Fruit fly (Drosophila melanogaster) whole organism, embryonic: ENCODE measurements around the gene CG16753.

ENCODE experiments used
- B-H2 ChIP-seq: fragments of 200-800 bp; sonication (Bioruptor generic); optimal IDR thresholded peaks from 2 replicates; lab custom pipeline; 2018; ENCODE audit warnings: missing biosample characterization, mild to moderate bottlenecking, missing genetic modification characterization
- CG10654 ChIP-seq: fragments of 200-800 bp; sonication (Bioruptor generic); optimal IDR thresholded peaks from 2 replicates; lab custom pipeline; 2016; ENCODE audit warnings: missing biosample characterization, missing genetic modification characterization
- CG12391 ChIP-seq: fragments of 200-800 bp; sonication (Bioruptor generic); optimal IDR thresholded peaks from 3 replicates; lab custom pipeline; 2018; ENCODE audit warnings: missing biosample characterization, mild to moderate bottlenecking, missing genetic modification characterization, moderate library complexity
- CG13894 ChIP-seq: fragments of 200-800 bp; sonication (Bioruptor generic); optimal IDR thresholded peaks from 3 replicates; lab custom pipeline; 2018; ENCODE audit warnings: missing biosample characterization, mild to moderate bottlenecking, missing genetic modification characterization, moderate library complexity
- CG14441 ChIP-seq: fragments of 200-800 bp; sonication (Bioruptor generic); IDR thresholded peaks from 2 replicates; pipeline ENCODE4 v1.3.6; 2022; ENCODE audit warnings: missing biosample characterization, missing genetic modification characterization
- CG14667 ChIP-seq: fragments of 200-800 bp; sonication (Bioruptor generic); IDR thresholded peaks from 2 replicates; pipeline ENCODE4 v1.3.6; 2022; ENCODE audit warnings: missing biosample characterization, missing genetic modification characterization
- CG1832 ChIP-seq: fragments of 200-800 bp; sonication (Bioruptor generic); optimal IDR thresholded peaks from 2 replicates; lab custom pipeline; 2017; ENCODE audit warnings: missing biosample characterization, mild to moderate bottlenecking, missing genetic modification characterization, inconsistent platforms
- CG18619 ChIP-seq: fragments of 200-800 bp; sonication (Bioruptor generic); optimal IDR thresholded peaks from 3 replicates; lab custom pipeline; 2017; ENCODE audit warnings: missing biosample characterization, mild to moderate bottlenecking, missing genetic modification characterization
- CG2120 ChIP-seq: fragments of 200-800 bp; sonication (Bioruptor generic); optimal IDR thresholded peaks from 3 replicates; lab custom pipeline; 2016; ENCODE audit warnings: missing biosample characterization, missing genetic modification characterization
- CG2129 ChIP-seq: fragments of 200-800 bp; sonication (Bioruptor generic); IDR thresholded peaks from 2 replicates; pipeline ENCODE4 v1.3.6; 2022; ENCODE audit warnings: missing biosample characterization, missing genetic modification characterization; ENCODE audit not compliant: partially characterized antibody
- CG2202 ChIP-seq: fragments of 200-800 bp; sonication (Bioruptor generic); optimal IDR thresholded peaks from 2 replicates; lab custom pipeline; 2018; ENCODE audit warnings: missing biosample characterization, mild to moderate bottlenecking, missing genetic modification characterization
- CG2875 ChIP-seq: fragments of 200-800 bp; sonication (Bioruptor generic); optimal IDR thresholded peaks from 2 replicates; lab custom pipeline; 2017; ENCODE audit warnings: missing biosample characterization, mild to moderate bottlenecking, missing genetic modification characterization, missing genetic modification reagents
- CG3065 ChIP-seq: fragments of 200-800 bp; sonication (Bioruptor generic); optimal IDR thresholded peaks from 2 replicates; lab custom pipeline; 2016; ENCODE audit warnings: missing biosample characterization, missing genetic modification characterization
- CG31441 ChIP-seq: fragments of 200-800 bp; sonication (Bioruptor generic); IDR thresholded peaks from 2 replicates; pipeline ENCODE4 v1.3.6; 2022; ENCODE audit warnings: missing biosample characterization, missing genetic modification characterization
- CG34376 ChIP-seq: fragments of 200-800 bp; sonication (Bioruptor generic); optimal IDR thresholded peaks from 2 replicates; lab custom pipeline; 2018; ENCODE audit warnings: missing biosample characterization, mild to moderate bottlenecking, missing genetic modification characterization
- CG5180 ChIP-seq: fragments of 200-800 bp; sonication (Bioruptor generic); optimal IDR thresholded peaks from 3 replicates; lab custom pipeline; 2017; ENCODE audit warnings: missing biosample characterization, missing genetic modification characterization, mild to moderate bottlenecking, moderate library complexity, missing genetic modification reagents
- CG7928 ChIP-seq: fragments of 200-800 bp; sonication (Bioruptor generic); optimal IDR thresholded peaks from 2 replicates; lab custom pipeline; 2017; ENCODE audit warnings: missing biosample characterization, mild to moderate bottlenecking, missing genetic modification characterization
- CG9437 ChIP-seq: fragments of 200-800 bp; sonication (Bioruptor generic); optimal IDR thresholded peaks from 2 replicates; lab custom pipeline; 2018; ENCODE audit warnings: missing biosample characterization, mild to moderate bottlenecking, missing genetic modification characterization
- CG9727 ChIP-seq: fragments of 200-800 bp; sonication (Bioruptor generic); optimal IDR thresholded peaks from 3 replicates; lab custom pipeline; 2017; ENCODE audit warnings: missing biosample characterization, mild to moderate bottlenecking, missing genetic modification characterization
- Eip74EF ChIP-seq, 2 experiments: fragments of 200-800 bp in 1 of 2; fragments of >200 bp in 1 of 2; sonication (Bioruptor generic) in 1 of 2; optimal IDR thresholded peaks; 2 replicates each; lab custom pipeline; 2017 to 2019; ENCODE audit warnings: missing biosample characterization in 2 of 2, missing genetic modification characterization in 2 of 2, mild to moderate bottlenecking in 1 of 2, moderate library complexity in 1 of 2
- H15 ChIP-seq: fragments of 200-800 bp; sonication (Bioruptor generic); IDR thresholded peaks from 3 replicates; pipeline ENCODE4 v1.3.6; 2022; ENCODE audit warnings: missing biosample characterization, missing genetic modification characterization
- Mad ChIP-seq: fragments of 200-800 bp; sonication (Bioruptor generic); optimal IDR thresholded peaks from 2 replicates; lab custom pipeline; 2016; ENCODE audit warnings: missing biosample characterization, missing genetic modification characterization
- NK7.1 ChIP-seq: fragments of 200-800 bp; sonication (Bioruptor generic); optimal IDR thresholded peaks from 3 replicates; lab custom pipeline; 2016; ENCODE audit warnings: missing biosample characterization, missing genetic modification characterization
- Oli ChIP-seq: fragments of 200-800 bp; sonication (Bioruptor generic); optimal IDR thresholded peaks from 2 replicates; lab custom pipeline; 2018; ENCODE audit warnings: missing biosample characterization, mild to moderate bottlenecking, missing genetic modification characterization, moderate library complexity
- Scr ChIP-seq: fragments of 200-800 bp; sonication (Bioruptor generic); IDR thresholded peaks from 2 replicates; pipeline ENCODE4 v1.3.6; 2022; ENCODE audit warnings: missing biosample characterization, missing genetic modification characterization; ENCODE audit not compliant: partially characterized antibody
- amos ChIP-seq: fragments of 200-800 bp; sonication (Bioruptor generic); IDR thresholded peaks from 2 replicates; pipeline ENCODE4 v1.3.6; 2022; ENCODE audit warnings: missing biosample characterization, missing genetic modification characterization; ENCODE audit not compliant: partially characterized antibody
- ara ChIP-seq: fragments of 200-800 bp; sonication (Bioruptor generic); IDR thresholded peaks from 2 replicates; pipeline ENCODE4 v1.3.6; 2022; ENCODE audit warnings: missing biosample characterization, missing genetic modification characterization
- bbx ChIP-seq: fragments of 200-800 bp; sonication (Bioruptor generic); IDR thresholded peaks from 2 replicates; pipeline ENCODE4 v1.3.6; 2022; ENCODE audit warnings: missing biosample characterization, missing genetic modification characterization; ENCODE audit not compliant: partially characterized antibody
- bigmax ChIP-seq: fragments of 200-800 bp; sonication (Bioruptor generic); optimal IDR thresholded peaks from 2 replicates; lab custom pipeline; 2018; ENCODE audit warnings: missing biosample characterization, mild to moderate bottlenecking, missing genetic modification characterization
- br ChIP-seq: fragments of >200 bp; optimal IDR thresholded peaks from 2 replicates; lab custom pipeline; 2017
- btn ChIP-seq: fragments of 200-800 bp; sonication (Bioruptor generic); optimal IDR thresholded peaks from 2 replicates; lab custom pipeline; 2016; ENCODE audit warnings: missing biosample characterization, missing genetic modification characterization
- cad ChIP-seq: fragments of >200 bp; optimal IDR thresholded peaks from 2 replicates; lab custom pipeline; 2017; ENCODE audit warnings: missing biosample characterization, missing genetic modification characterization
- cas ChIP-seq: fragments of 200-800 bp; sonication (Bioruptor generic); IDR thresholded peaks from 2 replicates; pipeline ENCODE4 v1.3.6; 2022; ENCODE audit warnings: missing biosample characterization, missing genetic modification characterization
- crp ChIP-seq, 2 experiments: fragments of 200-800 bp; sonication (Bioruptor generic); optimal IDR thresholded peaks; 2 replicates in 1 of 2; 3 replicates in 1 of 2; lab custom pipeline; 2017; ENCODE audit warnings: missing biosample characterization in 2 of 2, missing genetic modification characterization in 2 of 2, mild to moderate bottlenecking in 1 of 2, moderate library complexity in 1 of 2
- dan ChIP-seq: fragments of 200-800 bp; sonication (Bioruptor generic); IDR thresholded peaks from 2 replicates; pipeline ENCODE4 v1.3.6; 2022; ENCODE audit warnings: missing biosample characterization, missing genetic modification characterization
- eve ChIP-seq, 2 experiments: fragments of >200 bp; optimal IDR thresholded peaks; 2 replicates each; lab custom pipeline; 2017; ENCODE audit warnings: missing biosample characterization in 2 of 2, missing genetic modification characterization in 2 of 2
- eyg ChIP-seq: fragments of 200-800 bp; sonication (Bioruptor generic); optimal IDR thresholded peaks from 3 replicates; lab custom pipeline; 2016; ENCODE audit warnings: missing biosample characterization, missing genetic modification characterization
- gce ChIP-seq: fragments of 200-800 bp; sonication (Bioruptor generic); IDR thresholded peaks from 3 replicates; pipeline ENCODE4 v1.3.6; 2022; ENCODE audit warnings: missing biosample characterization, missing genetic modification characterization
- gem ChIP-seq: fragments of 200-800 bp; sonication (Bioruptor generic); optimal IDR thresholded peaks from 2 replicates; lab custom pipeline; 2019; ENCODE audit warnings: missing biosample characterization, mild to moderate bottlenecking, missing genetic modification characterization, moderate library complexity
- mld ChIP-seq: fragments of 200-800 bp; sonication (Bioruptor generic); IDR thresholded peaks from 3 replicates; pipeline ENCODE4 v1.3.6; 2022; ENCODE audit warnings: missing biosample characterization, missing genetic modification characterization; ENCODE audit not compliant: partially characterized antibody
- pan ChIP-seq, 4 experiments: fragments of >200 bp in 3 of 4; fragments of 200-800 bp in 1 of 4; sonication (Bioruptor generic) in 1 of 4; optimal IDR thresholded peaks in 3 of 4; IDR thresholded peaks in 1 of 4; 2 replicates each; pipeline versions ENCODE4 v1.3.6 to Lab custom; 2017 to 2022; ENCODE audit warnings: missing biosample characterization in 2 of 4, missing genetic modification characterization in 2 of 4, mixed read lengths in 1 of 4
- shn ChIP-seq: fragments of 200-800 bp; sonication (Bioruptor generic); optimal IDR thresholded peaks from 3 replicates; lab custom pipeline; 2016; ENCODE audit warnings: missing biosample characterization, missing genetic modification characterization
- sim ChIP-seq: fragments of 200-800 bp; sonication (Bioruptor generic); IDR thresholded peaks from 2 replicates; pipeline ENCODE4 v1.3.6; 2022; ENCODE audit warnings: missing biosample characterization, missing genetic modification characterization
- slou ChIP-seq: fragments of 200-800 bp; sonication (Bioruptor generic); optimal IDR thresholded peaks from 3 replicates; lab custom pipeline; 2016; ENCODE audit warnings: missing biosample characterization, missing genetic modification characterization
- slp2 ChIP-seq: fragments of 200-800 bp; sonication (Bioruptor generic); optimal IDR thresholded peaks from 2 replicates; lab custom pipeline; 2016; ENCODE audit warnings: missing biosample characterization, missing genetic modification characterization
- stc ChIP-seq: fragments of 200-800 bp; sonication (Bioruptor generic); IDR thresholded peaks from 2 replicates; pipeline ENCODE4 v1.3.6; 2022; ENCODE audit warnings: missing biosample characterization, missing genetic modification characterization
- toy ChIP-seq: fragments of 200-800 bp; sonication (Bioruptor generic); IDR thresholded peaks from 2 replicates; pipeline ENCODE4 v1.3.6; 2022; ENCODE audit warnings: missing biosample characterization, missing genetic modification characterization

CG16753 gene

dm6 chr3L:3060054-3060979 lies 5.4 kb downstream of the CG16753 start (continued):
- TF ChIP-seq NK7.1 (peak; percentile 98), Mad (GFP tag; lab: Kevin White, UChicago) (peak; percentile 98), pan (optimal IDR thresholded peaks at IDR 0.05; lab: Kevin White, UChicago) (no peak), pan (GFP tag; optimal IDR thresholded peaks at IDR 0.05 in 1 of 2, IDR thresholded peaks at IDR 0.05 in 1 of 2) (peak in 1 of 2 experiments; percentile 100), H15 (GFP tag; lab: Robert Waterston, UW) (peak; percentile 99), eve (GFP tag; optimal IDR thresholded peaks at IDR 0.05; lab: Kevin White, UChicago) (peak; percentile 38 to 99), slou (GFP tag; lab: Kevin White, UChicago) (peak; percentile 95), cad (GFP tag; lab: Kevin White, UChicago) (no peak), ara (peak; percentile 99), dan (GFP tag; lab: Robert Waterston, UW) (peak; percentile 98), slp2 (GFP tag; lab: Kevin White, UChicago) (peak; percentile 97), CG14667 (peak; percentile 99), br (no peak), crp (GFP tag; optimal IDR thresholded peaks at IDR 0.05; lab: Kevin White, UChicago) (peak; percentile 35 to 84), gem (tag; lab: Kevin White, UChicago) (peak; percentile 98), CG10654 (GFP tag; lab: Kevin White, UChicago) (peak; percentile 98), CG2202 (tag; lab: Kevin White, UChicago) (peak; percentile 93), gce (GFP tag; lab: Robert Waterston, UW) (peak; percentile 99), cas (GFP tag; lab: Robert Waterston, UW) (peak; percentile 97), toy (GFP tag; lab: Robert Waterston, UW) (peak; percentile 98), CG31441 (GFP tag; lab: Robert Waterston, UW) (peak; percentile 95), CG7928 (peak; percentile 81), CG2120 (GFP tag; lab: Kevin White, UChicago) (peak; percentile 99), Eip74EF (GFP tag; optimal IDR thresholded peaks at IDR 0.05; lab: Kevin White, UChicago) (peak in 1 of 2 experiments; percentile 94), bigmax (GFP tag; lab: Kevin White, UChicago) (peak; percentile 63), CG2129 (GFP tag; lab: Robert Waterston, UW) (no peak), CG18619 (GFP tag; lab: Kevin White, UChicago) (peak; percentile 99), CG13894 (peak; percentile 90), CG14441 (GFP tag; lab: Robert Waterston, UW) (peak; percentile 99), CG2875 (GFP tag; lab: Kevin White, UChicago) (peak; percentile 97), btn (GFP tag; lab: Kevin White, UChicago) (peak; percentile 97), CG9727 (GFP tag; lab: Kevin White, UChicago) (peak; percentile 99), stc (GFP tag; lab: Robert Waterston, UW) (peak; percentile 99), mld (GFP tag; lab: Robert Waterston, UW) (no peak), bbx (GFP tag; lab: Robert Waterston, UW) (no peak), Scr (GFP tag; lab: Robert Waterston, UW) (no peak; the same call in 1 of the 2 replicates), eyg (GFP tag; lab: Kevin White, UChicago) (peak; percentile 98), CG5180 (GFP tag; lab: Kevin White, UChicago) (peak; percentile 90), CG34376 (peak; percentile 93), amos (GFP tag; lab: Robert Waterston, UW) (no peak; the same call in 1 of the 2 replicates), Oli (tag; lab: Kevin White, UChicago) (peak; percentile 98), shn (GFP tag; lab: Kevin White, UChicago) (peak; percentile 98), sim (GFP tag; lab: Robert Waterston, UW) (peak; percentile 97), CG3065 (peak; percentile 96), B-H2 (GFP tag; lab: Kevin White, UChicago) (peak; percentile 91), CG1832 (GFP tag; lab: Kevin White, UChicago) (peak; percentile 58), CG9437 (peak; percentile 97), CG12391 (tag; lab: Kevin White, UChicago) (peak; percentile 97)
